Worm (Caenorhabditis elegans) whole organism, L2 larva: ENCODE results near the gene C10A4.7.
"Not testable (repeated sequence)": the region's sequence is repeated elsewhere in the genome, so short reads cannot be mapped to it uniquely, and the experiment has no call there.

Experiments used
- unc-39 ChIP-seq: fragments of 150-350 bp; optimal IDR thresholded peaks from 2 replicates; lab custom pipeline; 2014; ENCODE audit warnings: missing biosample characterization, missing genetic modification characterization
- unc-62 ChIP-seq: fragments of 150-350 bp; optimal IDR thresholded peaks from 2 replicates; lab custom pipeline; 2014; ENCODE audit warnings: missing biosample characterization, missing genetic modification reagents, missing genetic modification characterization
- ztf-11 ChIP-seq: sonication (generic microtip); optimal IDR thresholded peaks from 2 replicates; lab custom pipeline; 2017; ENCODE audit warnings: missing biosample characterization, missing genetic modification characterization

Gene C10A4.7

ce11 chrX:7365267-7365666 lies 50.1 kb downstream of the C10A4.7 start, which contains the start of gene C56G3.2:
TSS of gene C56G3.2 (plus strand) at chrX:7365567.
- not testable (repeated sequence) for TF ChIP-seq ztf-11 (tag; lab: Kevin White, UChicago); unc-39 (tag; lab: Kevin White, UChicago); unc-62 (GFP tag; lab: Kevin White, UChicago)
- TF ChIP-seq, all 48 proteins: peak for 0; not testable (repeated sequence) for 48
